Worm (Caenorhabditis elegans) whole organism, L4 larva: ENCODE measurements around the gene gei-13.

Experiments
- F10B5.3 ChIP-seq: sonication (generic microtip); optimal IDR thresholded peaks from 2 replicates; lab custom pipeline; 2016; ENCODE audit warnings: mild to moderate bottlenecking, missing genetic modification characterization, missing compliant biosample characterization
- R02D3.7 ChIP-seq: fragments of 150-350 bp; sonication (generic microtip); optimal IDR thresholded peaks from 3 replicates; lab custom pipeline; 2014; ENCODE audit warnings: missing biosample characterization, missing genetic modification characterization
- T20F7.1 ChIP-seq: fragments of 200-800 bp; sonication (Bioruptor generic); optimal IDR thresholded peaks from 2 replicates; lab custom pipeline; 2018; ENCODE audit warnings: mild to moderate bottlenecking, missing genetic modification characterization, missing compliant biosample characterization
- T26A8.4 ChIP-seq: fragments of 200-800 bp; sonication (Bioruptor generic); IDR thresholded peaks from 2 replicates; pipeline ENCODE4 v1.3.6; 2022; ENCODE audit warnings: missing genetic modification characterization, missing compliant biosample characterization
- Y105C5A.15 ChIP-seq: fragments of 200-800 bp; sonication (Bioruptor generic); IDR thresholded peaks from 2 replicates; pipeline ENCODE4 v1.3.6; 2022; ENCODE audit warnings: missing genetic modification characterization, missing compliant biosample characterization
- Y48G9A.11 ChIP-seq: fragments of 200-800 bp; sonication (Bioruptor generic); IDR thresholded peaks from 2 replicates; pipeline ENCODE4 v1.3.6; 2022; ENCODE audit warnings: missing genetic modification reagents, missing genetic modification characterization, missing compliant biosample characterization
- Y5F2A.4 ChIP-seq: fragments of 200-800 bp; sonication (Bioruptor generic); optimal IDR thresholded peaks from 2 replicates; lab custom pipeline; 2018; ENCODE audit warnings: mild to moderate bottlenecking, missing genetic modification characterization, missing compliant biosample characterization
- Y75B8A.6 ChIP-seq: fragments of 200-800 bp; sonication (Bioruptor generic); IDR thresholded peaks from 2 replicates; pipeline ENCODE4 v1.3.6; 2022; ENCODE audit warnings: missing genetic modification reagents, missing genetic modification characterization, missing compliant biosample characterization
- ZK337.2 ChIP-seq: fragments of 200-800 bp; sonication (Bioruptor generic); IDR thresholded peaks from 2 replicates; pipeline ENCODE4 v1.3.6; 2022; ENCODE audit warnings: missing genetic modification reagents, missing genetic modification characterization, missing compliant biosample characterization
- ZK546.5 ChIP-seq, 2 experiments: sonication (generic microtip); optimal IDR thresholded peaks; 2 replicates each; lab custom pipeline; 2017; ENCODE audit warnings: missing biosample characterization in 2 of 2, missing genetic modification characterization in 2 of 2
- aha-1 ChIP-seq: fragments of 150-350 bp; peaks from one replicate; lab custom pipeline; 2014; ENCODE audit warnings: missing biosample characterization, missing genetic modification characterization
- ceh-32 ChIP-seq: sonication (generic microtip); optimal IDR thresholded peaks from 2 replicates; lab custom pipeline; 2016; ENCODE audit warnings: mild to moderate bottlenecking, missing genetic modification characterization, missing compliant biosample characterization; ENCODE audit not compliant: poor library complexity
- ceh-44 ChIP-seq: fragments of 200-800 bp; sonication (Bioruptor generic); IDR thresholded peaks from 2 replicates; pipeline ENCODE4 v1.3.6; 2022; ENCODE audit warnings: missing genetic modification reagents, missing genetic modification characterization, missing compliant biosample characterization
- daf-16 ChIP-seq, 3 experiments: sonication (generic microtip); optimal IDR thresholded peaks; 2 replicates each; lab custom pipeline; 2016 to 2017; ENCODE audit warnings: missing genetic modification characterization in 3 of 3, missing genetic modification reagents in 3 of 3, mild to moderate bottlenecking in 2 of 3, missing compliant biosample characterization in 2 of 3, missing biosample characterization in 1 of 3, moderate library complexity in 1 of 3
- dmd-8 ChIP-seq: fragments of 200-800 bp; sonication (Bioruptor generic); IDR thresholded peaks from 2 replicates; pipeline ENCODE4 v1.3.6; 2022; ENCODE audit warnings: missing genetic modification characterization, missing compliant biosample characterization
- dmd-9 ChIP-seq: fragments of 200-800 bp; sonication (Bioruptor generic); IDR thresholded peaks from 2 replicates; pipeline ENCODE4 v1.3.6; 2022; ENCODE audit warnings: missing genetic modification reagents, missing genetic modification characterization, missing compliant biosample characterization
- dpl-1 ChIP-seq: fragments of 150-350 bp; optimal IDR thresholded peaks from 2 replicates; lab custom pipeline; 2014; ENCODE audit warnings: missing biosample characterization, missing genetic modification reagents, missing genetic modification characterization
- dve-1 ChIP-seq: sonication (generic microtip); optimal IDR thresholded peaks from 2 replicates; lab custom pipeline; 2017; ENCODE audit warnings: antibody characterized with exemption, mild to moderate bottlenecking, missing genetic modification characterization, missing compliant biosample characterization; ENCODE audit not compliant: insufficient read depth
- egl-43 ChIP-seq: fragments of 200-800 bp; sonication (Bioruptor generic); IDR thresholded peaks from 2 replicates; pipeline ENCODE4 v1.3.6; 2022; ENCODE audit warnings: missing genetic modification reagents, missing genetic modification characterization, missing compliant biosample characterization
- gei-8 ChIP-seq: fragments of 200-800 bp; sonication (Bioruptor generic); optimal IDR thresholded peaks from 2 replicates; lab custom pipeline; 2018; ENCODE audit warnings: mild to moderate bottlenecking, missing genetic modification characterization, missing compliant biosample characterization
- hmg-1.1 ChIP-seq: fragments of 200-800 bp; sonication (Bioruptor generic); IDR thresholded peaks from 2 replicates; pipeline ENCODE4 v1.3.6; 2022; ENCODE audit warnings: missing genetic modification reagents, missing genetic modification characterization, missing compliant biosample characterization
- lin-38 ChIP-seq: fragments of 200-800 bp; sonication (Bioruptor generic); IDR thresholded peaks from 2 replicates; pipeline ENCODE4 v1.3.6; 2022; ENCODE audit warnings: missing genetic modification reagents, missing genetic modification characterization, missing compliant biosample characterization
- lin-39 ChIP-seq: fragments of 150-350 bp; optimal IDR thresholded peaks from 2 replicates; lab custom pipeline; 2014; ENCODE audit warnings: missing biosample characterization, missing genetic modification reagents, missing genetic modification characterization
- lir-3 ChIP-seq: sonication (generic microtip); optimal IDR thresholded peaks from 2 replicates; lab custom pipeline; 2016; ENCODE audit warnings: mild to moderate bottlenecking, missing genetic modification characterization, missing compliant biosample characterization
- lsy-2 ChIP-seq, 2 experiments: fragments of 150-350 bp in 1 of 2; sonication (generic microtip) in 1 of 2; optimal IDR thresholded peaks; 2 replicates each; lab custom pipeline; 2014 to 2017; ENCODE audit warnings: missing biosample characterization in 2 of 2, missing genetic modification characterization in 2 of 2
- madf-9 ChIP-seq: fragments of 200-800 bp; sonication (Bioruptor generic); conservative IDR thresholded peaks from 2 replicates; pipeline ENCODE4 v1.3.6; 2022; ENCODE audit warnings: missing genetic modification reagents, missing genetic modification characterization, missing compliant biosample characterization
- mdl-1 ChIP-seq, 2 experiments: fragments of 150-350 bp in 1 of 2; sonication (generic microtip) in 1 of 2; optimal IDR thresholded peaks; 2 replicates each; lab custom pipeline; 2014 to 2017; ENCODE audit warnings: missing biosample characterization in 2 of 2, missing genetic modification characterization in 2 of 2
- mep-1 ChIP-seq: fragments of 150-350 bp; sonication (generic microtip); optimal IDR thresholded peaks from 3 replicates; lab custom pipeline; 2014; ENCODE audit warnings: missing biosample characterization, missing genetic modification characterization
- mes-2 ChIP-seq: sonication (generic microtip); optimal IDR thresholded peaks from 2 replicates; lab custom pipeline; 2016; ENCODE audit warnings: missing genotype, mild to moderate bottlenecking, missing genetic modification characterization, missing compliant biosample characterization; ENCODE audit not compliant: poor library complexity, severe bottlenecking
- mxl-2 ChIP-seq: fragments of 200-800 bp; sonication (Bioruptor generic); conservative IDR thresholded peaks from 2 replicates; pipeline ENCODE4 v1.3.6; 2022; ENCODE audit warnings: missing genetic modification reagents, missing genetic modification characterization, missing compliant biosample characterization
- nhr-111 ChIP-seq: fragments of 200-800 bp; sonication (Bioruptor generic); optimal IDR thresholded peaks from 2 replicates; lab custom pipeline; 2018; ENCODE audit warnings: mild to moderate bottlenecking, missing genetic modification characterization, missing compliant biosample characterization
- nhr-25 ChIP-seq: sonication (generic microtip); optimal IDR thresholded peaks from 2 replicates; lab custom pipeline; 2017; ENCODE audit warnings: missing genetic modification characterization, mild to moderate bottlenecking, missing compliant biosample characterization, antibody characterized with exemption, moderate library complexity, borderline replicate concordance; ENCODE audit not compliant: insufficient read depth
- nhr-6 ChIP-seq: fragments of 150-350 bp; optimal IDR thresholded peaks from 2 replicates; lab custom pipeline; 2014; ENCODE audit warnings: missing biosample characterization, missing genetic modification characterization
- nhr-77 ChIP-seq: fragments of 150-350 bp; optimal IDR thresholded peaks from 2 replicates; lab custom pipeline; 2014; ENCODE audit warnings: missing biosample characterization, missing genetic modification characterization
- pha-4 ChIP-seq, 2 experiments: fragments of 150-350 bp in 1 of 2; fragments of 200-800 bp in 1 of 2; sonication (Bioruptor generic) in 1 of 2; IDR thresholded peaks in 1 of 2; optimal IDR thresholded peaks in 1 of 2; 2 replicates each; pipeline versions ENCODE4 v1.3.6 to Lab custom; 2014 to 2022; ENCODE audit warnings: missing genetic modification characterization in 2 of 2, missing genetic modification reagents in 2 of 2, missing biosample characterization in 1 of 2, missing compliant biosample characterization in 1 of 2
- pqm-1 ChIP-seq: sonication (generic microtip); optimal IDR thresholded peaks from 2 replicates; lab custom pipeline; 2017; ENCODE audit warnings: missing biosample characterization, missing genetic modification characterization
- saeg-2 ChIP-seq: fragments of 200-800 bp; sonication (Bioruptor generic); IDR thresholded peaks from 2 replicates; pipeline ENCODE4 v1.3.6; 2022; ENCODE audit warnings: missing genetic modification reagents, missing genetic modification characterization, missing compliant biosample characterization
- set-16 ChIP-seq: fragments of 200-800 bp; sonication (Bioruptor generic); IDR thresholded peaks from 2 replicates; pipeline ENCODE4 v1.3.6; 2022; ENCODE audit warnings: missing genetic modification reagents, missing genetic modification characterization, missing compliant biosample characterization
- snpc-4 ChIP-seq: fragments of 150-350 bp; optimal IDR thresholded peaks from 2 replicates; lab custom pipeline; 2014; ENCODE audit warnings: missing biosample characterization, missing genetic modification characterization
- tra-1 ChIP-seq: fragments of 200-800 bp; sonication (Bioruptor generic); IDR thresholded peaks from 2 replicates; pipeline ENCODE4 v1.3.6; 2022; ENCODE audit warnings: missing genetic modification reagents, missing genetic modification characterization, missing compliant biosample characterization
- unc-62 ChIP-seq, 3 experiments: fragments of 150-350 bp in 1 of 3; sonication (generic microtip); optimal IDR thresholded peaks in 2 of 3; peaks in 1 of 3; 1 replicate in 1 of 3; 2 replicates in 2 of 3; lab custom pipeline; 2014 to 2017; ENCODE audit warnings: missing biosample characterization in 3 of 3, missing genetic modification characterization in 3 of 3, missing genetic modification reagents in 3 of 3, missing genotype in 1 of 3
- zfp-3 ChIP-seq: fragments of 200-800 bp; sonication (Bioruptor generic); conservative IDR thresholded peaks from 2 replicates; pipeline ENCODE4 v1.3.6; 2022; ENCODE audit warnings: missing genetic modification reagents, missing genetic modification characterization, missing compliant biosample characterization
- zip-11 ChIP-seq: fragments of 200-800 bp; sonication (Bioruptor generic); IDR thresholded peaks from 2 replicates; pipeline ENCODE4 v1.3.6; 2022; ENCODE audit warnings: missing genetic modification characterization, missing compliant biosample characterization

The gei-13 gene

ce11 chrIII:9626602-9627001 lies 10.3 kb downstream of the gei-13 start (continued):
- TF ChIP-seq T20F7.1 (GFP tag; lab: Kevin White, UChicago) (no peak), hmg-1.1 (GFP tag; lab: Robert Waterston, UW) (0 out of 2 replicates have a peak, but pooled peaks have one; percentile 24), gei-8 (GFP tag; lab: Kevin White, UChicago) (no peak), zip-11 (GFP tag; lab: Robert Waterston, UW) (no peak), egl-43 (GFP tag; lab: Robert Waterston, UW) (0 out of 2 replicates have a peak, but pooled peaks have one; percentile 35), dmd-9 (GFP tag; lab: Robert Waterston, UW) (no peak), tra-1 (GFP tag; lab: Robert Waterston, UW) (0 out of 2 replicates have a peak, but pooled peaks have one; percentile 24), R02D3.7 (tag; lab: Kevin White, UChicago) (no peak), nhr-111 (GFP tag; lab: Kevin White, UChicago) (no peak), mdl-1 (tag; optimal IDR thresholded peaks at IDR 0.05; lab: Kevin White, UChicago) (no peak)

ce11 chrIII:9623460-9623859 lies 13.5 kb downstream of the gei-13 start:
- TF ChIP-seq unc-62 (GFP tag; optimal IDR thresholded peaks at IDR 0.05 in 1 of 2; lab: Kevin White, UChicago), result peak in 1 of 2 experiments; percentile 33
- no peak for TF ChIP-seq unc-62 (tag; optimal IDR thresholded peaks at IDR 0.05; lab: Kevin White, UChicago)
- peak; percentile 75 for TF ChIP-seq aha-1 (tag; lab: Kevin White, UChicago)
- no peak for TF ChIP-seq lin-39 (tag; lab: Kevin White, UChicago)
- 0 out of 2 replicates have a peak, but pooled peaks have one; percentile 22 for TF ChIP-seq dmd-8 (GFP tag; lab: Robert Waterston, UW)
- TF ChIP-seq nhr-111 (GFP tag; lab: Kevin White, UChicago), result no peak
- peak; percentile 45 for TF ChIP-seq set-16
- TF ChIP-seq ZK337.2 (GFP tag; lab: Robert Waterston, UW), result no peak
- TF ChIP-seq, all 104 proteins: peak for 4

DNA sequence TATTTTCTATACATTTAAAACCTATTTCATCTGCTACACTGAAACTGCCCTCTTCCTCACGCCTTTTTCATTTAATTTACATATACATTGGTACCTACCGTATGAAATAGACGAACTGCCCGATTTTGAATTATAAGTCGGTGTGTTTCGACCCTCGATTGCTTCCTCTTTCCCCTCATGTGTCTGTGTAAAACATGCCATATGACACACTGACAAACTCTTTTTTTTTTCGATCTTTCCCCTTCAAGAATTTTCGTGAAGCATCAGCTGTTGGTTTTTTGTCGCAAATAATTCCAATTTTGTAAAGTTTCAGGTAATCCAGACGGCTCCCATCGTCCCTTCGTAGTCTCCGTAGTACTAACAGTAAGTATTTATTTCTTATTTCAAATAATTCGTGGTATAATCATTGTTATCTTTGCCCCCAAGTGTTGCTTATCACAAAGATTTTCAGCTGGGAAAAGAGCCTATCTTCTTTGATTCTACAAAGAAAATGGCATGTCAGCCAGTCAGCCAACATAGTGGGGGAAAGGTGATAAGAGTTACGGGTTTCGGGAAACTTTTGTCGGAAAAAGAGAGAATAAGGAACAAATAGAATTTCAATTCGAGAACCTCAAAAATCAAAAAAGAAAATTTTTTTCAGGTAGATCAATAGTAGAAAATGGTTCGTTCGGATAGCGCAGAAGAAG lies 14.9 kb downstream of the gei-13 start:
- TF ChIP-seq Y105C5A.15 (no peak), zfp-3 (no peak), mes-2 (peak; percentile 11), saeg-2 (GFP tag; lab: Robert Waterston, UW) (no peak), nhr-111 (GFP tag; lab: Kevin White, UChicago) (no peak), egl-43 (GFP tag; lab: Robert Waterston, UW) (no peak), T26A8.4 (GFP tag; lab: Robert Waterston, UW) (no peak), lir-3 (tag; lab: Kevin White, UChicago) (no peak), Y48G9A.11 (GFP tag; lab: Robert Waterston, UW) (no peak), gei-8 (GFP tag; lab: Kevin White, UChicago) (no peak), nhr-25 (no peak), ceh-32 (tag; lab: Kevin White, UChicago) (no peak), lsy-2 (tag; optimal IDR thresholded peaks at IDR 0.05; lab: Kevin White, UChicago) (peak in 1 of 2 experiments; percentile 28), dpl-1 (no peak), pha-4 (GFP tag; IDR thresholded peaks at IDR 0.05; lab: Robert Waterston, UW) (no peak), pha-4 (tag; optimal IDR thresholded peaks at IDR 0.05; lab: Kevin White, UChicago) (no peak), ceh-44 (GFP tag; lab: Robert Waterston, UW) (no peak), nhr-77 (tag; lab: Kevin White, UChicago) (peak; percentile 42), nhr-6 (tag; lab: Kevin White, UChicago) (no peak), ZK546.5 (tag; optimal IDR thresholded peaks at IDR 0.05; lab: Kevin White, UChicago) (no peak), Y75B8A.6 (GFP tag; lab: Robert Waterston, UW) (no peak), snpc-4 (tag; lab: Kevin White, UChicago) (no peak), madf-9 (no peak; the same call in 1 of the 2 replicates), mdl-1 (tag; optimal IDR thresholded peaks at IDR 0.05; lab: Kevin White, UChicago) (no peak), Y5F2A.4 (GFP tag; lab: Kevin White, UChicago) (no peak), dve-1 (tag; lab: Kevin White, UChicago) (peak; percentile 57), mxl-2 (GFP tag; lab: Robert Waterston, UW) (no peak), F10B5.3 (tag; lab: Kevin White, UChicago) (no peak), daf-16 (GFP tag; optimal IDR thresholded peaks at IDR 0.05; lab: Kevin White, UChicago) (no peak), daf-16 (tag; optimal IDR thresholded peaks at IDR 0.05; lab: Kevin White, UChicago) (peak; percentile 84), mep-1 (tag; lab: Kevin White, UChicago) (peak; percentile 5), pqm-1 (tag; lab: Kevin White, UChicago) (peak; percentile 87), lin-38 (no peak)
